Fruit fly (Drosophila melanogaster) S2 (cell line): ENCODE measurements around the gene neur.

ENCODE experiments used
- CG8478 ChIP-seq: fragments of >200 bp; optimal IDR thresholded peaks from 2 replicates; lab custom pipeline; 2018
- CTCF ChIP-seq, 2 experiments: fragments of >200 bp; optimal IDR thresholded peaks; 2 replicates each; lab custom pipeline; 2018

DNA sequence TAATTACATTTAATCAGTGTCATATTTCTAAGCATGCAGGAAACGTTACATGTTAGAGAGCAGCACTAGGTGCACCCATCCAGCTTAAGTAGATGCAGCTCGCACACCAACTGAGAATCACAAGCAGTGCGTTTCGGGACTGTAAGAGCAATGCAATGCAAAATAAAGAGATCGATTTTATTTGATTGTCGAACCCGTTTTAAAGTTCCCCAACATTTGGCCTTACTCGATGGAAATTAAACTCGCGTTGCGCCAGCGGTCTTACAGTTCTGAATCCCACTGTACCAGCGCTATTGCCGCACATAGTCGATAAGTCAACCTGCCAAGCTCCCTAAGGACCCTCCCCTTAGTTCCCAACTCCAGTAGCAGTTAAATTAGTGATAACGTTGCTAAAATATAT, 23.5 kb upstream of the neur start:
- TF ChIP-seq CG8478 (no peak), CTCF (optimal IDR thresholded peaks at IDR 0.05; lab: Kevin White, UChicago) (no peak)
